Fruit fly (Drosophila melanogaster) whole organism, embryonic: ENCODE data around the gene Dcps.
A peak's percentile ranks its signal among the peaks of the same experiment; 100 is the strongest.

Experiments used
- BEAF-32 ChIP-seq: fragments of 200-800 bp; sonication (Bioruptor generic); optimal IDR thresholded peaks from 3 replicates; lab custom pipeline; 2017; ENCODE audit warnings: missing biosample characterization, missing genetic modification characterization, mild to moderate bottlenecking, moderate library complexity, missing genetic modification reagents
- BtbVII ChIP-seq: fragments of 200-800 bp; sonication (Bioruptor generic); optimal IDR thresholded peaks from 3 replicates; lab custom pipeline; 2017; ENCODE audit warnings: missing biosample characterization, mild to moderate bottlenecking, missing genetic modification characterization
- CG1024 ChIP-seq: fragments of 200-800 bp; sonication (Bioruptor generic); IDR thresholded peaks from 2 replicates; pipeline ENCODE4 v1.3.6; 2022; ENCODE audit warnings: missing biosample characterization, missing genetic modification characterization
- CG11085 ChIP-seq: fragments of 200-800 bp; sonication (Bioruptor generic); IDR thresholded peaks from 2 replicates; pipeline ENCODE4 v1.3.6; 2022; ENCODE audit warnings: missing biosample characterization, missing genetic modification characterization
- CG11560 ChIP-seq: fragments of 200-800 bp; sonication (Bioruptor generic); IDR thresholded peaks from 3 replicates; pipeline ENCODE4 v1.3.6; 2022; ENCODE audit warnings: missing biosample characterization, missing genetic modification characterization
- CG12071 ChIP-seq: fragments of 200-800 bp; sonication (Bioruptor generic); optimal IDR thresholded peaks from 3 replicates; lab custom pipeline; 2018; ENCODE audit warnings: missing biosample characterization, mild to moderate bottlenecking, missing genetic modification characterization
- CG12236 ChIP-seq: fragments of 200-800 bp; sonication (Bioruptor generic); optimal IDR thresholded peaks from 2 replicates; lab custom pipeline; 2016; ENCODE audit warnings: missing biosample characterization, missing genetic modification characterization
- CG13287 ChIP-seq: fragments of 200-800 bp; sonication (Bioruptor generic); IDR thresholded peaks from 2 replicates; pipeline ENCODE4 v1.3.6; 2022; ENCODE audit warnings: missing biosample characterization, missing genetic modification characterization; ENCODE audit not compliant: partially characterized antibody
- CG15073 ChIP-seq: fragments of 200-800 bp; sonication (Bioruptor generic); optimal IDR thresholded peaks from 2 replicates; lab custom pipeline; 2016; ENCODE audit warnings: missing biosample characterization, missing genetic modification characterization
- CG17359 ChIP-seq: fragments of 200-800 bp; sonication (Bioruptor generic); optimal IDR thresholded peaks from 3 replicates; lab custom pipeline; 2018; ENCODE audit warnings: missing biosample characterization, mild to moderate bottlenecking, missing genetic modification characterization, moderate library complexity
- CG17612 ChIP-seq: fragments of 200-800 bp; sonication (Bioruptor generic); IDR thresholded peaks from 2 replicates; pipeline ENCODE4 v1.3.6; 2022; ENCODE audit warnings: missing biosample characterization, missing genetic modification characterization
- CG1792 ChIP-seq: fragments of 200-800 bp; sonication (Bioruptor generic); optimal IDR thresholded peaks from 2 replicates; lab custom pipeline; 2016; ENCODE audit warnings: missing biosample characterization, missing genetic modification characterization
- CG18262 ChIP-seq: fragments of 200-800 bp; optimal IDR thresholded peaks from 3 replicates; lab custom pipeline; 2019; ENCODE audit warnings: missing biosample characterization, mild to moderate bottlenecking, missing genetic modification characterization, moderate library complexity
- CG4328 ChIP-seq: fragments of 200-800 bp; sonication (Bioruptor generic); optimal IDR thresholded peaks from 3 replicates; lab custom pipeline; 2017; ENCODE audit warnings: missing biosample characterization, missing genetic modification reagents, missing genetic modification characterization
- CG43689 ChIP-seq: fragments of 200-800 bp; sonication (Bioruptor generic); IDR thresholded peaks from 2 replicates; pipeline ENCODE4 v1.3.6; 2022; ENCODE audit warnings: missing biosample characterization, missing genetic modification characterization
- CG5245 ChIP-seq: fragments of 200-800 bp; sonication (Bioruptor generic); optimal IDR thresholded peaks from 3 replicates; lab custom pipeline; 2016; ENCODE audit warnings: missing biosample characterization, missing genetic modification characterization
- CG6689 ChIP-seq: fragments of 200-800 bp; sonication (Bioruptor generic); IDR thresholded peaks from 2 replicates; pipeline ENCODE4 v1.3.6; 2022; ENCODE audit warnings: missing biosample characterization, missing genetic modification characterization
- CG6854 ChIP-seq: fragments of 200-800 bp; sonication (Bioruptor generic); optimal IDR thresholded peaks from 3 replicates; lab custom pipeline; 2017; ENCODE audit warnings: missing biosample characterization, mild to moderate bottlenecking, missing genetic modification characterization
- CG7357 ChIP-seq: fragments of 200-800 bp; sonication (Bioruptor generic); IDR thresholded peaks from 3 replicates; pipeline ENCODE4 v1.3.6; 2022; ENCODE audit warnings: missing biosample characterization, missing genetic modification characterization
- CG7987 ChIP-seq: fragments of 200-800 bp; sonication (Bioruptor generic); optimal IDR thresholded peaks from 2 replicates; lab custom pipeline; 2018; ENCODE audit warnings: missing biosample characterization, mild to moderate bottlenecking, missing genetic modification characterization, moderate library complexity
- CG9609 ChIP-seq: fragments of 200-800 bp; sonication (Bioruptor generic); optimal IDR thresholded peaks from 3 replicates; lab custom pipeline; 2016; ENCODE audit warnings: missing biosample characterization, missing genetic modification characterization
- CG9932 ChIP-seq: fragments of 200-800 bp; sonication (Bioruptor generic); IDR thresholded peaks from 2 replicates; pipeline ENCODE4 v1.3.6; 2022; ENCODE audit warnings: missing biosample characterization, missing genetic modification characterization
- Dll ChIP-seq: fragments of 200-800 bp; sonication (Bioruptor generic); IDR thresholded peaks from 4 replicates; pipeline ENCODE4 v1.3.6; 2022; ENCODE audit warnings: missing biosample characterization, missing genetic modification characterization; ENCODE audit not compliant: partially characterized antibody
- Drgx ChIP-seq: fragments of 200-800 bp; sonication (Bioruptor generic); IDR thresholded peaks from 2 replicates; pipeline ENCODE4 v1.3.6; 2022; ENCODE audit warnings: missing biosample characterization, missing genetic modification characterization
- Eip74EF ChIP-seq, 2 experiments: fragments of 200-800 bp in 1 of 2; fragments of >200 bp in 1 of 2; sonication (Bioruptor generic) in 1 of 2; optimal IDR thresholded peaks; 2 replicates each; lab custom pipeline; 2017 to 2019; ENCODE audit warnings: missing biosample characterization in 2 of 2, missing genetic modification characterization in 2 of 2, mild to moderate bottlenecking in 1 of 2, moderate library complexity in 1 of 2
- HLH54F ChIP-seq: fragments of 200-800 bp; sonication (Bioruptor generic); optimal IDR thresholded peaks from 3 replicates; lab custom pipeline; 2016; ENCODE audit warnings: missing biosample characterization, missing genetic modification characterization
- HmgZ ChIP-seq: fragments of 200-800 bp; sonication (Bioruptor generic); optimal IDR thresholded peaks from 2 replicates; lab custom pipeline; 2018; ENCODE audit warnings: missing biosample characterization, mild to moderate bottlenecking, missing genetic modification characterization
- Jarid2 ChIP-seq: fragments of 200-800 bp; sonication (Bioruptor generic); optimal IDR thresholded peaks from 3 replicates; lab custom pipeline; 2017; ENCODE audit warnings: mild to moderate bottlenecking, missing biosample characterization, missing genetic modification reagents, missing genetic modification characterization
- Lim3 ChIP-seq: fragments of 200-800 bp; sonication (Bioruptor generic); IDR thresholded peaks from 2 replicates; pipeline ENCODE4 v1.3.6; 2022; ENCODE audit warnings: missing biosample characterization, missing genetic modification characterization
- Med ChIP-seq: fragments of 200-800 bp; sonication (Bioruptor generic); peaks from one replicate; lab custom pipeline; 2016; ENCODE audit warnings: missing biosample characterization, missing genetic modification characterization, mild to moderate bottlenecking, inconsistent platforms, moderate library complexity
- NC2α ChIP-seq: fragments of 200-800 bp; sonication (Bioruptor generic); optimal IDR thresholded peaks from 2 replicates; lab custom pipeline; 2016; ENCODE audit warnings: missing biosample characterization, missing genetic modification characterization
- Neu2 ChIP-seq: fragments of 200-800 bp; sonication (Bioruptor generic); optimal IDR thresholded peaks from 3 replicates; lab custom pipeline; 2016; ENCODE audit warnings: missing biosample characterization, missing genetic modification characterization, borderline replicate concordance
- Poxn ChIP-seq: fragments of 200-800 bp; sonication (Bioruptor generic); IDR thresholded peaks from 2 replicates; pipeline ENCODE4 v1.3.6; 2022; ENCODE audit warnings: missing biosample characterization, missing genetic modification characterization
- bowl ChIP-seq: fragments of 200-800 bp; sonication (Bioruptor generic); IDR thresholded peaks from 2 replicates; pipeline ENCODE4 v1.3.6; 2022; ENCODE audit warnings: missing biosample characterization, missing genetic modification characterization
- btn ChIP-seq: fragments of 200-800 bp; sonication (Bioruptor generic); optimal IDR thresholded peaks from 2 replicates; lab custom pipeline; 2016; ENCODE audit warnings: missing biosample characterization, missing genetic modification characterization
- caup ChIP-seq: fragments of 200-800 bp; sonication (Bioruptor generic); optimal IDR thresholded peaks from 3 replicates; lab custom pipeline; 2017; ENCODE audit warnings: missing biosample characterization, mild to moderate bottlenecking, missing genetic modification characterization, moderate library complexity; ENCODE audit not compliant: severe bottlenecking
- en ChIP-seq: fragments of 200-800 bp; sonication (Bioruptor generic); optimal IDR thresholded peaks from 2 replicates; lab custom pipeline; 2016; ENCODE audit warnings: missing biosample characterization, missing genetic modification characterization
- eve ChIP-seq, 2 experiments: fragments of >200 bp; optimal IDR thresholded peaks; 2 replicates each; lab custom pipeline; 2017; ENCODE audit warnings: missing biosample characterization in 2 of 2, missing genetic modification characterization in 2 of 2
- fd102C ChIP-seq: fragments of 200-800 bp; sonication (Bioruptor generic); optimal IDR thresholded peaks from 2 replicates; lab custom pipeline; 2018; ENCODE audit warnings: missing biosample characterization, mild to moderate bottlenecking, missing genetic modification characterization, moderate library complexity
- gro ChIP-seq: fragments of 200-800 bp; sonication (Bioruptor generic); optimal IDR thresholded peaks from 2 replicates; lab custom pipeline; 2016; ENCODE audit warnings: missing biosample characterization, missing genetic modification characterization
- gsb ChIP-seq: fragments of 200-800 bp; sonication (Bioruptor generic); IDR thresholded peaks from 2 replicates; pipeline ENCODE4 v1.3.6; 2022; ENCODE audit warnings: missing biosample characterization, missing genetic modification characterization
- hb ChIP-seq: fragments of 200-800 bp; sonication (Bioruptor generic); IDR thresholded peaks from 3 replicates; pipeline ENCODE4 v1.3.6; 2022; ENCODE audit warnings: missing biosample characterization, missing genetic modification characterization; ENCODE audit not compliant: partially characterized antibody
- ken ChIP-seq: fragments of 200-800 bp; sonication (Bioruptor generic); IDR thresholded peaks from 3 replicates; pipeline ENCODE4 v1.3.6; 2022; ENCODE audit warnings: missing biosample characterization, missing genetic modification characterization
- klu ChIP-seq: fragments of 200-800 bp; sonication (Bioruptor generic); IDR thresholded peaks from 2 replicates; pipeline ENCODE4 v1.3.6; 2022; ENCODE audit warnings: missing biosample characterization, missing genetic modification characterization
- luna ChIP-seq: fragments of 200-800 bp; sonication (Bioruptor generic); optimal IDR thresholded peaks from 2 replicates; lab custom pipeline; 2016; ENCODE audit warnings: missing biosample characterization, missing genetic modification characterization
- odd ChIP-seq: fragments of 200-800 bp; sonication (Bioruptor generic); optimal IDR thresholded peaks from 2 replicates; lab custom pipeline; 2017; ENCODE audit warnings: missing biosample characterization, mild to moderate bottlenecking, missing genetic modification characterization
- pho ChIP-seq: fragments of 200-800 bp; sonication (Bioruptor generic); optimal IDR thresholded peaks from 2 replicates; lab custom pipeline; 2016; ENCODE audit warnings: missing biosample characterization, missing genetic modification characterization
- sim ChIP-seq: fragments of 200-800 bp; sonication (Bioruptor generic); IDR thresholded peaks from 2 replicates; pipeline ENCODE4 v1.3.6; 2022; ENCODE audit warnings: missing biosample characterization, missing genetic modification characterization
- sug ChIP-seq: fragments of 200-800 bp; optimal IDR thresholded peaks from 2 replicates; lab custom pipeline; 2019; ENCODE audit warnings: missing biosample characterization, mild to moderate bottlenecking, missing genetic modification characterization, moderate library complexity
- tio ChIP-seq: fragments of 200-800 bp; sonication (Bioruptor generic); optimal IDR thresholded peaks from 2 replicates; lab custom pipeline; 2017; ENCODE audit warnings: missing biosample characterization, missing genetic modification characterization, inconsistent platforms
- usp ChIP-seq: fragments of >200 bp; optimal IDR thresholded peaks from 2 replicates; lab custom pipeline; 2017; ENCODE audit warnings: missing biosample characterization, missing genetic modification characterization
- zfh1 ChIP-seq: fragments of 200-800 bp; sonication (Bioruptor generic); IDR thresholded peaks from 3 replicates; pipeline ENCODE4 v1.3.6; 2022; ENCODE audit warnings: missing biosample characterization, missing genetic modification characterization

Dcps gene

DNA sequence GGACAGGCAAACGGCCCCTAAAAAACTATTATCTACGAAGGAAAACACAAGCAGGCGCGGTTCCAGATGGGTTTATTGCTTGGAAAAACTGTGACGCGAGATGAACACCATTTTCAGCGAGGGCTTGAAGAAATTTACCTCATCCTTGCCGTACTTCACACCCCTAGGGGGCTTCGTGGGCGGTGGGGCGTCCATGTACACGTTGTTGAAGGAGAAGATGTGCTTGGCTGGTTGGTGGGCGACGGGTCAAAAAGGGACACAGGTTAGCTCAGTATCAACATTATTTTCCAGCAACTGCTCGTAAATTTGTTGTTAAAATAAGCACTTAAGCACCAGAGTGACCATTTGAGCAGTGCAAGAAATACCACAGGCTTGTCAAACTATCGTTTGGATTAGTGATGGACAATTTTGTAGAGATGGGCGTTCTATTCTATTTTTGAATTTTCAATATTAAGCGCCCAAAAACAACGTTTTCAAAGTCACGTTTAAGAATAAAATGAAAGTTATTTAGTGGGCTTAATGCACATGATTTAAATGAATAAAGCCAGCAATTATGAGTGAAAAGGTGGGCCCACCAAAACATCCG is 4.1 kb upstream of the Dcps start, which contains the start of gene Sec8 (continued):
- no peak for TF ChIP-seq CG11560 (tag; lab: Robert Waterston, UW)
- TF ChIP-seq zfh1 (GFP tag; lab: Robert Waterston, UW), result no peak
- TF ChIP-seq HmgZ, result peak; percentile 59
- TF ChIP-seq Jarid2, result no peak
- TF ChIP-seq CG1024 (GFP tag; lab: Robert Waterston, UW), result no peak
- no peak for TF ChIP-seq ken (GFP tag; lab: Robert Waterston, UW)
- no peak for TF ChIP-seq caup
- TF ChIP-seq usp (GFP tag; lab: Kevin White, UChicago), result no peak
- no peak for TF ChIP-seq CG6689 (GFP tag; lab: Robert Waterston, UW)
- no peak for TF ChIP-seq Neu2 (GFP tag; lab: Kevin White, UChicago)
- TF ChIP-seq CG4328 (GFP tag; lab: Kevin White, UChicago), result no peak
- TF ChIP-seq hb (GFP tag; lab: Robert Waterston, UW), result peak; percentile 82
- peak; percentile 74 for TF ChIP-seq CG9932
- peak; percentile 93 for TF ChIP-seq Med (GFP tag; lab: Kevin White, UChicago)
- no peak for TF ChIP-seq CG15073 (GFP tag; lab: Kevin White, UChicago)
- no peak for TF ChIP-seq fd102C (GFP tag; lab: Kevin White, UChicago)
- TF ChIP-seq CG7357 (GFP tag; lab: Robert Waterston, UW), result no peak
- TF ChIP-seq CG43689, result no peak
- TF ChIP-seq CG5245, result no peak
- no peak for TF ChIP-seq odd (GFP tag; lab: Kevin White, UChicago)
- peak; percentile 83 for TF ChIP-seq Dll (GFP tag; lab: Robert Waterston, UW)
- TF ChIP-seq HLH54F, result peak; percentile 42
- no peak for TF ChIP-seq CG17359
- TF ChIP-seq sim (GFP tag; lab: Robert Waterston, UW), result no peak
- TF ChIP-seq sug (tag; lab: Kevin White, UChicago), result no peak
- no peak for TF ChIP-seq gsb
- no peak for TF ChIP-seq NC2α (GFP tag; lab: Kevin White, UChicago)
- no peak for TF ChIP-seq CG12071 (GFP tag; lab: Kevin White, UChicago)
- no peak for TF ChIP-seq CG17612 (GFP tag; lab: Robert Waterston, UW)
- no peak for TF ChIP-seq CG7987
- TF ChIP-seq Poxn (GFP tag; lab: Robert Waterston, UW), result no peak
- TF ChIP-seq tio (GFP tag; lab: Kevin White, UChicago), result no peak
- TF ChIP-seq CG9609 (GFP tag; lab: Kevin White, UChicago), result peak; percentile 24
- TF ChIP-seq klu, result no peak
- no peak for TF ChIP-seq CG12236
- peak; percentile 93 for TF ChIP-seq BEAF-32 (GFP tag; lab: Kevin White, UChicago)
- no peak for TF ChIP-seq BtbVII (GFP tag; lab: Kevin White, UChicago)
- TF ChIP-seq CG11085 (GFP tag; lab: Robert Waterston, UW), result no peak
- TF ChIP-seq eve (GFP tag; optimal IDR thresholded peaks at IDR 0.05; lab: Kevin White, UChicago), result no peak
- peak; percentile 14 for TF ChIP-seq CG1792 (GFP tag; lab: Kevin White, UChicago)
- no peak for TF ChIP-seq CG18262
- TF ChIP-seq btn, result no peak
- no peak for TF ChIP-seq Lim3 (GFP tag; lab: Robert Waterston, UW)
- TF ChIP-seq bowl (GFP tag; lab: Robert Waterston, UW), result no peak
- TF ChIP-seq CG13287 (GFP tag; lab: Robert Waterston, UW), result peak; percentile 91
- TF ChIP-seq gro (GFP tag; lab: Kevin White, UChicago), result no peak
- TF ChIP-seq en (GFP tag; lab: Kevin White, UChicago), result no peak
- peak; percentile 23 for TF ChIP-seq luna (GFP tag; lab: Kevin White, UChicago)
- TF ChIP-seq pho, result peak; percentile 52
- no peak for TF ChIP-seq CG6854 (GFP tag; lab: Kevin White, UChicago)
- no peak for TF ChIP-seq Eip74EF (GFP tag; optimal IDR thresholded peaks at IDR 0.05; lab: Kevin White, UChicago)
- no peak for TF ChIP-seq Drgx (GFP tag; lab: Robert Waterston, UW)
